Fruit fly (Drosophila melanogaster) whole organism, prepupa: ENCODE measurements around the gene mib1.
A peak's percentile ranks its signal among the peaks of the same experiment; 100 is the strongest.

Experiments
- Blimp-1 ChIP-seq: fragments of 200-800 bp; sonication (Bioruptor generic); optimal IDR thresholded peaks from 3 replicates; lab custom pipeline; 2017; ENCODE audit warnings: missing biosample characterization, missing genetic modification characterization, mild to moderate bottlenecking, moderate library complexity, missing genetic modification reagents
- CG10631 ChIP-seq: fragments of 200-800 bp; sonication (Bioruptor generic); optimal IDR thresholded peaks from 2 replicates; lab custom pipeline; 2016; ENCODE audit warnings: missing biosample characterization, missing genetic modification characterization
- CG10669 ChIP-seq: fragments of 200-800 bp; sonication (Bioruptor generic); optimal IDR thresholded peaks from 3 replicates; lab custom pipeline; 2018; ENCODE audit warnings: missing biosample characterization, mild to moderate bottlenecking, missing genetic modification characterization, moderate library complexity
- CG11294 ChIP-seq: fragments of 200-800 bp; sonication (Bioruptor generic); IDR thresholded peaks from 2 replicates; pipeline ENCODE4 v1.3.6; 2022; ENCODE audit warnings: missing biosample characterization, missing genetic modification characterization
- CG1621 ChIP-seq: fragments of 200-800 bp; sonication (Bioruptor generic); optimal IDR thresholded peaks from 3 replicates; lab custom pipeline; 2018; ENCODE audit warnings: missing biosample characterization, mild to moderate bottlenecking, missing genetic modification characterization
- CG16779 ChIP-seq: fragments of 200-800 bp; sonication (Bioruptor generic); optimal IDR thresholded peaks from 3 replicates; lab custom pipeline; 2017; ENCODE audit warnings: missing biosample characterization, mild to moderate bottlenecking, missing genetic modification characterization
- CG3032 ChIP-seq: fragments of 200-800 bp; optimal IDR thresholded peaks from 2 replicates; lab custom pipeline; 2019; ENCODE audit warnings: missing biosample characterization, mild to moderate bottlenecking, missing genetic modification characterization, moderate library complexity
- CG31627 ChIP-seq: fragments of 200-800 bp; sonication (Bioruptor generic); optimal IDR thresholded peaks from 3 replicates; lab custom pipeline; 2016; ENCODE audit warnings: missing biosample characterization, missing genetic modification characterization
- CG3919 ChIP-seq: fragments of 200-800 bp; sonication (Bioruptor generic); optimal IDR thresholded peaks from 3 replicates; lab custom pipeline; 2016; ENCODE audit warnings: missing biosample characterization, missing genetic modification characterization
- CG4318 ChIP-seq: fragments of 200-800 bp; sonication (Bioruptor generic); optimal IDR thresholded peaks from 3 replicates; lab custom pipeline; 2017; ENCODE audit warnings: missing biosample characterization, mild to moderate bottlenecking, missing genetic modification characterization
- CG6276 ChIP-seq: fragments of 200-800 bp; sonication (Bioruptor generic); optimal IDR thresholded peaks from 2 replicates; lab custom pipeline; 2017; ENCODE audit warnings: missing biosample characterization, mild to moderate bottlenecking, missing genetic modification characterization
- CG6792 ChIP-seq: fragments of 200-800 bp; sonication (Bioruptor generic); optimal IDR thresholded peaks from 3 replicates; lab custom pipeline; 2016; ENCODE audit warnings: missing biosample characterization, missing genetic modification characterization
- CG6854 ChIP-seq: fragments of 200-800 bp; sonication (Bioruptor generic); optimal IDR thresholded peaks from 2 replicates; lab custom pipeline; 2017; ENCODE audit warnings: missing biosample characterization, mild to moderate bottlenecking, missing genetic modification characterization
- CG8119 ChIP-seq: fragments of 200-800 bp; sonication (Bioruptor generic); IDR thresholded peaks from 3 replicates; pipeline ENCODE4 v1.3.6; 2022; ENCODE audit warnings: missing biosample characterization, missing genetic modification characterization
- CG8319 ChIP-seq: fragments of 200-800 bp; sonication (Bioruptor generic); optimal IDR thresholded peaks from 3 replicates; lab custom pipeline; 2016; ENCODE audit warnings: missing biosample characterization, missing genetic modification characterization
- CG8632 ChIP-seq: fragments of 200-800 bp; sonication (Bioruptor generic); optimal IDR thresholded peaks from 3 replicates; lab custom pipeline; 2016; ENCODE audit warnings: missing biosample characterization, missing genetic modification characterization
- CG9139 ChIP-seq: fragments of 200-800 bp; sonication (Bioruptor generic); optimal IDR thresholded peaks from 3 replicates; lab custom pipeline; 2017; ENCODE audit warnings: missing biosample characterization, mild to moderate bottlenecking, missing genetic modification characterization
- Eip78C ChIP-seq: fragments of 200-800 bp; sonication (Bioruptor generic); peaks from one replicate; lab custom pipeline; 2016; ENCODE audit warnings: missing biosample characterization, missing genetic modification characterization
- Ets21C ChIP-seq: fragments of 200-800 bp; sonication (Bioruptor generic); optimal IDR thresholded peaks from 3 replicates; lab custom pipeline; 2016; ENCODE audit warnings: missing biosample characterization, missing genetic modification characterization
- Gug ChIP-seq: fragments of 200-800 bp; sonication (Bioruptor generic); IDR thresholded peaks from 2 replicates; pipeline ENCODE4 v1.3.6; 2022; ENCODE audit warnings: missing biosample characterization, missing genetic modification characterization
- Hr38 ChIP-seq: sonication (Bioruptor generic); optimal IDR thresholded peaks from 2 replicates; lab custom pipeline; 2016; ENCODE audit warnings: missing biosample characterization, missing genetic modification characterization
- Lpt ChIP-seq: fragments of 200-800 bp; sonication (Bioruptor generic); optimal IDR thresholded peaks from 3 replicates; lab custom pipeline; 2016; ENCODE audit warnings: missing biosample characterization, missing genetic modification characterization
- Met ChIP-seq: fragments of 200-800 bp; sonication (Bioruptor generic); optimal IDR thresholded peaks from 3 replicates; lab custom pipeline; 2016; ENCODE audit warnings: missing biosample characterization, missing genetic modification characterization
- OdsH ChIP-seq: fragments of 200-800 bp; sonication (Bioruptor generic); optimal IDR thresholded peaks from 3 replicates; lab custom pipeline; 2016; ENCODE audit warnings: missing biosample characterization, missing genetic modification characterization
- Smox ChIP-seq: fragments of 200-800 bp; sonication (Bioruptor generic); optimal IDR thresholded peaks from 3 replicates; lab custom pipeline; 2016; ENCODE audit warnings: missing biosample characterization, missing genetic modification characterization
- Sox102F ChIP-seq: fragments of 200-800 bp; sonication (Bioruptor generic); optimal IDR thresholded peaks from 2 replicates; lab custom pipeline; 2016; ENCODE audit warnings: missing biosample characterization, mild to moderate bottlenecking, missing genetic modification characterization
- Sox14 ChIP-seq: fragments of 200-800 bp; sonication (Bioruptor generic); optimal IDR thresholded peaks from 3 replicates; lab custom pipeline; 2016; ENCODE audit warnings: missing biosample characterization, missing genetic modification characterization
- Sox15 ChIP-seq: fragments of 200-800 bp; sonication (Bioruptor generic); optimal IDR thresholded peaks from 3 replicates; lab custom pipeline; 2016; ENCODE audit warnings: missing biosample characterization, missing genetic modification characterization
- achi ChIP-seq: fragments of 200-800 bp; sonication (Bioruptor generic); optimal IDR thresholded peaks from 3 replicates; lab custom pipeline; 2016; ENCODE audit warnings: missing biosample characterization, missing genetic modification characterization
- acj6 ChIP-seq: fragments of 200-800 bp; sonication (Bioruptor generic); optimal IDR thresholded peaks from 3 replicates; lab custom pipeline; 2016; ENCODE audit warnings: missing biosample characterization, missing genetic modification characterization
- dac ChIP-seq: fragments of 200-800 bp; sonication (Bioruptor generic); optimal IDR thresholded peaks from 2 replicates; lab custom pipeline; 2017; ENCODE audit warnings: missing biosample characterization, mild to moderate bottlenecking, missing genetic modification characterization
- eg ChIP-seq: fragments of 200-800 bp; sonication (Bioruptor generic); IDR thresholded peaks from 3 replicates; pipeline ENCODE4 v1.3.6; 2022; ENCODE audit warnings: missing biosample characterization, missing genetic modification characterization
- fd59A ChIP-seq: fragments of 200-800 bp; sonication (Bioruptor generic); optimal IDR thresholded peaks from 2 replicates; lab custom pipeline; 2017; ENCODE audit warnings: missing biosample characterization, mild to moderate bottlenecking, missing genetic modification characterization, missing genetic modification reagents
- fd85E ChIP-seq: fragments of 200-800 bp; sonication (Bioruptor generic); optimal IDR thresholded peaks from 3 replicates; lab custom pipeline; 2016; ENCODE audit warnings: missing biosample characterization, missing genetic modification characterization
- fkh ChIP-seq: fragments of 200-800 bp; sonication (Bioruptor generic); optimal IDR thresholded peaks from 3 replicates; lab custom pipeline; 2017; ENCODE audit warnings: missing biosample characterization, mild to moderate bottlenecking, missing genetic modification characterization, moderate library complexity
- lz ChIP-seq: fragments of 200-800 bp; sonication (Bioruptor generic); optimal IDR thresholded peaks from 3 replicates; lab custom pipeline; 2016; ENCODE audit warnings: missing biosample characterization, missing genetic modification characterization
- net ChIP-seq: fragments of 200-800 bp; sonication (Bioruptor generic); optimal IDR thresholded peaks from 3 replicates; lab custom pipeline; 2016; ENCODE audit warnings: missing biosample characterization, missing genetic modification characterization
- pdm3 ChIP-seq: fragments of 200-800 bp; sonication (Bioruptor generic); optimal IDR thresholded peaks from 3 replicates; lab custom pipeline; 2016; ENCODE audit warnings: missing biosample characterization, missing genetic modification characterization
- spab ChIP-seq: fragments of 200-800 bp; sonication (Bioruptor generic); optimal IDR thresholded peaks from 2 replicates; lab custom pipeline; 2017; ENCODE audit warnings: missing biosample characterization, mild to moderate bottlenecking, missing genetic modification characterization, missing genetic modification reagents
- ss ChIP-seq, 2 experiments: fragments of 200-800 bp; sonication (Bioruptor generic); optimal IDR thresholded peaks; 2 replicates in 1 of 2; 3 replicates in 1 of 2; lab custom pipeline; 2017 to 2018; ENCODE audit warnings: mild to moderate bottlenecking in 2 of 2, missing biosample characterization in 2 of 2, missing genetic modification characterization in 2 of 2, moderate library complexity in 1 of 2
- svp ChIP-seq: fragments of 200-800 bp; sonication (Bioruptor generic); peaks from one replicate; lab custom pipeline; 2016; ENCODE audit warnings: missing biosample characterization, missing genetic modification characterization
- topi ChIP-seq: fragments of 200-800 bp; sonication (Bioruptor generic); optimal IDR thresholded peaks from 3 replicates; lab custom pipeline; 2016; ENCODE audit warnings: missing biosample characterization, missing genetic modification characterization
- vri ChIP-seq: fragments of 200-800 bp; sonication (Bioruptor generic); optimal IDR thresholded peaks from 3 replicates; lab custom pipeline; 2016; ENCODE audit warnings: missing biosample characterization, mild to moderate bottlenecking, missing genetic modification characterization

Gene mib1

dm6 chr3L:16015765-16016760, 4.5 kb upstream of the mib1 start (continued):
- peak; percentile 69 for TF ChIP-seq CG8632 (GFP tag; lab: Kevin White, UChicago)
- peak; percentile 16 for TF ChIP-seq CG16779 (tag; lab: Kevin White, UChicago)
- no peak for TF ChIP-seq fd59A
- TF ChIP-seq CG3919 (GFP tag; lab: Kevin White, UChicago): peak; percentile 58
- TF ChIP-seq Lpt (GFP tag; lab: Kevin White, UChicago): no peak
- TF ChIP-seq CG9139 (GFP tag; lab: Kevin White, UChicago): peak; percentile 43
- no peak for TF ChIP-seq Hr38
- no peak for TF ChIP-seq CG31627 (GFP tag; lab: Kevin White, UChicago)
- TF ChIP-seq OdsH (GFP tag; lab: Kevin White, UChicago): peak; percentile 44
- TF ChIP-seq ss (GFP tag; optimal IDR thresholded peaks at IDR 0.05; lab: Kevin White, UChicago): peak; percentile 57 to 80
- TF ChIP-seq Sox15: no peak
- peak; percentile 47 for TF ChIP-seq CG6792 (GFP tag; lab: Kevin White, UChicago)
- no peak for TF ChIP-seq fkh (GFP tag; lab: Kevin White, UChicago)
- peak; percentile 9 for TF ChIP-seq lz
- TF ChIP-seq CG4318 (GFP tag; lab: Kevin White, UChicago): no peak
- TF ChIP-seq CG3032 (tag; lab: Kevin White, UChicago): peak; percentile 77
- TF ChIP-seq pdm3 (GFP tag; lab: Kevin White, UChicago): peak; percentile 14
- no peak for TF ChIP-seq Gug (GFP tag; lab: Robert Waterston, UW)
- TF ChIP-seq CG6854 (GFP tag; lab: Kevin White, UChicago): no peak
- peak; percentile 56 for TF ChIP-seq CG10631 (GFP tag; lab: Kevin White, UChicago)
- TF ChIP-seq eg (GFP tag; lab: Robert Waterston, UW): no peak
- peak; percentile 47 for TF ChIP-seq achi (GFP tag; lab: Kevin White, UChicago)
- peak; percentile 81 for TF ChIP-seq Eip78C (GFP tag; lab: Kevin White, UChicago)

- TF ChIP-seq vri (GFP tag; lab: Kevin White, UChicago): no peak
- no peak for TF ChIP-seq CG8319 (GFP tag; lab: Kevin White, UChicago)
- no peak for TF ChIP-seq OdsH (GFP tag; lab: Kevin White, UChicago)
- no peak for TF ChIP-seq Hr38
- no peak for TF ChIP-seq fd59A
- no peak for TF ChIP-seq CG11294 (GFP tag; lab: Robert Waterston, UW)
- TF ChIP-seq CG4318 (GFP tag; lab: Kevin White, UChicago): no peak
- TF ChIP-seq Smox (GFP tag; lab: Kevin White, UChicago): no peak
- no peak for TF ChIP-seq Blimp-1 (GFP tag; lab: Kevin White, UChicago)
- TF ChIP-seq ss (GFP tag; optimal IDR thresholded peaks at IDR 0.05; lab: Kevin White, UChicago): no peak
- no peak for TF ChIP-seq acj6 (GFP tag; lab: Kevin White, UChicago)
- no peak for TF ChIP-seq CG6276
- TF ChIP-seq Sox14 (GFP tag; lab: Kevin White, UChicago): no peak
- TF ChIP-seq spab (GFP tag; lab: Kevin White, UChicago): no peak
Measured at dm6 chr3L:16014515-16014914, 2.9 kb upstream of the mib1 start.

dm6 chr3L:16013198-16013982, 1.8 kb upstream of the mib1 start:
- TF ChIP-seq net (GFP tag; lab: Kevin White, UChicago) (no peak), Met (GFP tag; lab: Kevin White, UChicago) (no peak), lz (no peak), CG8319 (GFP tag; lab: Kevin White, UChicago) (no peak), dac (no peak), CG4318 (GFP tag; lab: Kevin White, UChicago) (no peak), CG1621 (tag; lab: Kevin White, UChicago) (no peak), Sox102F (GFP tag; lab: Kevin White, UChicago) (no peak), CG8119 (GFP tag; lab: Robert Waterston, UW) (no peak), ss (GFP tag; optimal IDR thresholded peaks at IDR 0.05; lab: Kevin White, UChicago) (no peak), fd85E (no peak), Ets21C (GFP tag; lab: Kevin White, UChicago) (no peak), CG6854 (GFP tag; lab: Kevin White, UChicago) (no peak), eg (GFP tag; lab: Robert Waterston, UW) (no peak), topi (GFP tag; lab: Kevin White, UChicago) (no peak), CG10669 (GFP tag; lab: Kevin White, UChicago) (no peak), vri (GFP tag; lab: Kevin White, UChicago) (no peak), Gug (GFP tag; lab: Robert Waterston, UW) (no peak), CG3919 (GFP tag; lab: Kevin White, UChicago) (peak; percentile 28), CG6792 (GFP tag; lab: Kevin White, UChicago) (no peak), achi (GFP tag; lab: Kevin White, UChicago) (peak; percentile 8), svp (GFP tag; lab: Kevin White, UChicago) (peak; percentile 29)
